Worm (Caenorhabditis elegans) whole organism, early embryonic: ENCODE measurements around the gene C39E9.7.

Experiments
- hmg-4 ChIP-seq: fragments of 200-800 bp; sonication (Bioruptor generic); optimal IDR thresholded peaks from 2 replicates; lab custom pipeline; 2018; ENCODE audit warnings: mild to moderate bottlenecking, missing genetic modification characterization, missing compliant biosample characterization
- sea-1 ChIP-seq: fragments of 200-800 bp; sonication (Bioruptor generic); conservative IDR thresholded peaks from 2 replicates; pipeline ENCODE4 v1.3.6; 2022; ENCODE audit warnings: missing genetic modification characterization, missing compliant biosample characterization
- tbx-11 ChIP-seq: fragments of 200-800 bp; sonication (Bioruptor generic); IDR thresholded peaks from 2 replicates; pipeline ENCODE4 v1.3.6; 2022; ENCODE audit warnings: missing genetic modification characterization, missing compliant biosample characterization

- TF ChIP-seq sea-1 = no peak
- TF ChIP-seq tbx-11 (GFP tag; lab: Robert Waterston, UW) = no peak
- TF ChIP-seq hmg-4 (GFP tag; lab: Kevin White, UChicago) = no peak
Observed at ce11 chrIV:13059284-13059683, 17.2 kb downstream of the C39E9.7 start, which contains the start of gene scl-3.
